Fruit fly (Drosophila melanogaster) whole organism, embryonic: ENCODE data around the gene CG14079.

Experiments used
- Atf-2 ChIP-seq: fragments of 200-800 bp; sonication (Bioruptor generic); optimal IDR thresholded peaks from 2 replicates; lab custom pipeline; 2016; ENCODE audit warnings: missing biosample characterization, missing genetic modification characterization
- B-H2 ChIP-seq: fragments of 200-800 bp; sonication (Bioruptor generic); optimal IDR thresholded peaks from 2 replicates; lab custom pipeline; 2018; ENCODE audit warnings: missing biosample characterization, mild to moderate bottlenecking, missing genetic modification characterization
- CG10147 ChIP-seq: fragments of 200-800 bp; sonication (Bioruptor generic); optimal IDR thresholded peaks from 2 replicates; lab custom pipeline; 2019; ENCODE audit warnings: missing biosample characterization, mild to moderate bottlenecking, missing genetic modification characterization, moderate library complexity
- CG10209 ChIP-seq: fragments of 200-800 bp; sonication (Bioruptor generic); optimal IDR thresholded peaks from 3 replicates; lab custom pipeline; 2017; ENCODE audit warnings: missing biosample characterization, mild to moderate bottlenecking, missing genetic modification characterization, missing genetic modification reagents
- CG10267 ChIP-seq: fragments of 200-800 bp; sonication (Bioruptor generic); optimal IDR thresholded peaks from 2 replicates; lab custom pipeline; 2018; ENCODE audit warnings: missing biosample characterization, mild to moderate bottlenecking, missing genetic modification characterization, moderate library complexity
- CG13296 ChIP-seq: fragments of 200-800 bp; sonication (Bioruptor generic); optimal IDR thresholded peaks from 3 replicates; lab custom pipeline; 2018; ENCODE audit warnings: missing biosample characterization, mild to moderate bottlenecking, missing genetic modification characterization
- CG13894 ChIP-seq: fragments of 200-800 bp; sonication (Bioruptor generic); optimal IDR thresholded peaks from 3 replicates; lab custom pipeline; 2018; ENCODE audit warnings: missing biosample characterization, mild to moderate bottlenecking, missing genetic modification characterization, moderate library complexity
- CG15011 ChIP-seq: fragments of 200-800 bp; sonication (Bioruptor generic); optimal IDR thresholded peaks from 3 replicates; lab custom pipeline; 2018; ENCODE audit warnings: missing biosample characterization, mild to moderate bottlenecking, missing genetic modification characterization
- CG1529 ChIP-seq: fragments of 200-800 bp; sonication (Bioruptor generic); optimal IDR thresholded peaks from 3 replicates; lab custom pipeline; 2018; ENCODE audit warnings: missing biosample characterization, missing genetic modification characterization
- CG16815 ChIP-seq: fragments of 200-800 bp; sonication (Bioruptor generic); optimal IDR thresholded peaks from 3 replicates; lab custom pipeline; 2017; ENCODE audit warnings: missing biosample characterization, mild to moderate bottlenecking, missing genetic modification characterization
- CG16863 ChIP-seq: fragments of 200-800 bp; sonication (Bioruptor generic); optimal IDR thresholded peaks from 3 replicates; lab custom pipeline; 2016; ENCODE audit warnings: missing biosample characterization, missing genetic modification characterization
- CG2120 ChIP-seq: fragments of 200-800 bp; sonication (Bioruptor generic); optimal IDR thresholded peaks from 3 replicates; lab custom pipeline; 2016; ENCODE audit warnings: missing biosample characterization, missing genetic modification characterization
- CG2712 ChIP-seq: fragments of 200-800 bp; optimal IDR thresholded peaks from 3 replicates; lab custom pipeline; 2019; ENCODE audit warnings: missing biosample characterization, mild to moderate bottlenecking, missing genetic modification characterization, moderate library complexity
- CG31441 ChIP-seq: fragments of 200-800 bp; sonication (Bioruptor generic); IDR thresholded peaks from 2 replicates; pipeline ENCODE4 v1.3.6; 2022; ENCODE audit warnings: missing biosample characterization, missing genetic modification characterization
- CG6813 ChIP-seq: fragments of 200-800 bp; sonication (Bioruptor generic); optimal IDR thresholded peaks from 2 replicates; lab custom pipeline; 2017; ENCODE audit warnings: missing biosample characterization, missing genetic modification characterization, mild to moderate bottlenecking, moderate library complexity, missing genetic modification reagents
- CG8924 ChIP-seq: fragments of 200-800 bp; optimal IDR thresholded peaks from 3 replicates; lab custom pipeline; 2019; ENCODE audit warnings: missing biosample characterization, mild to moderate bottlenecking, missing genetic modification characterization, moderate library complexity
- CG9437 ChIP-seq: fragments of 200-800 bp; sonication (Bioruptor generic); optimal IDR thresholded peaks from 2 replicates; lab custom pipeline; 2018; ENCODE audit warnings: missing biosample characterization, mild to moderate bottlenecking, missing genetic modification characterization
- CHES-1-like ChIP-seq: fragments of 200-800 bp; sonication (Bioruptor generic); optimal IDR thresholded peaks from 2 replicates; lab custom pipeline; 2016; ENCODE audit warnings: missing biosample characterization, missing genetic modification characterization
- D19A ChIP-seq: fragments of 200-800 bp; optimal IDR thresholded peaks from 3 replicates; lab custom pipeline; 2019; ENCODE audit warnings: missing biosample characterization, mild to moderate bottlenecking, missing genetic modification characterization, moderate library complexity
- Dek ChIP-seq: fragments of 200-800 bp; sonication (Bioruptor generic); optimal IDR thresholded peaks from 3 replicates; lab custom pipeline; 2019; ENCODE audit warnings: missing biosample characterization, mild to moderate bottlenecking, missing genetic modification characterization, moderate library complexity
- Ets65A ChIP-seq: fragments of 200-800 bp; sonication (Bioruptor generic); peaks from one replicate; lab custom pipeline; 2016; ENCODE audit warnings: missing biosample characterization, missing genetic modification characterization
- Hmr ChIP-seq: fragments of 200-800 bp; sonication (Bioruptor generic); optimal IDR thresholded peaks from 3 replicates; lab custom pipeline; 2017; ENCODE audit warnings: mild to moderate bottlenecking, missing biosample characterization, missing genetic modification reagents, missing genetic modification characterization
- Hr51 ChIP-seq, 2 experiments: fragments of 200-800 bp; sonication (Bioruptor generic); optimal IDR thresholded peaks; 2 replicates in 1 of 2; 3 replicates in 1 of 2; lab custom pipeline; 2016 to 2018; ENCODE audit warnings: missing biosample characterization in 2 of 2, missing genetic modification characterization in 2 of 2, mild to moderate bottlenecking in 1 of 2, moderate library complexity in 1 of 2
- Myb ChIP-seq: fragments of 200-800 bp; sonication (Bioruptor generic); optimal IDR thresholded peaks from 2 replicates; lab custom pipeline; 2016; ENCODE audit warnings: missing biosample characterization, missing genetic modification characterization
- Neu2 ChIP-seq: fragments of 200-800 bp; sonication (Bioruptor generic); optimal IDR thresholded peaks from 3 replicates; lab custom pipeline; 2016; ENCODE audit warnings: missing biosample characterization, missing genetic modification characterization, borderline replicate concordance
- Oaz ChIP-seq: fragments of 200-800 bp; sonication (Bioruptor generic); IDR thresholded peaks from 2 replicates; pipeline ENCODE4 v1.3.6; 2022; ENCODE audit warnings: missing biosample characterization, missing genetic modification characterization
- PHDP ChIP-seq: fragments of 200-800 bp; sonication (Bioruptor generic); optimal IDR thresholded peaks from 3 replicates; lab custom pipeline; 2018; ENCODE audit warnings: missing biosample characterization, mild to moderate bottlenecking, missing genetic modification characterization, moderate library complexity
- Pdp1 ChIP-seq, 2 experiments: fragments of 200-800 bp; sonication (Bioruptor generic); optimal IDR thresholded peaks; 3 replicates each; lab custom pipeline; 2016; ENCODE audit warnings: missing biosample characterization in 2 of 2, missing genetic modification characterization in 2 of 2, mild to moderate bottlenecking in 1 of 2, moderate library complexity in 1 of 2
- Rx ChIP-seq: fragments of 200-800 bp; sonication (Bioruptor generic); IDR thresholded peaks from 2 replicates; pipeline ENCODE4 v1.3.6; 2022; ENCODE audit warnings: missing biosample characterization, missing genetic modification characterization
- Sox100B ChIP-seq: fragments of 200-800 bp; sonication (Bioruptor generic); optimal IDR thresholded peaks from 3 replicates; lab custom pipeline; 2018; ENCODE audit warnings: missing biosample characterization, mild to moderate bottlenecking, missing genetic modification characterization
- az2 ChIP-seq: fragments of 200-800 bp; sonication (Bioruptor generic); optimal IDR thresholded peaks from 3 replicates; lab custom pipeline; 2016; ENCODE audit warnings: missing biosample characterization, missing genetic modification characterization
- dpn ChIP-seq, 2 experiments: fragments of 200-800 bp; sonication (Bioruptor generic); optimal IDR thresholded peaks; 3 replicates each; lab custom pipeline; 2016; ENCODE audit warnings: missing biosample characterization in 2 of 2, missing genetic modification characterization in 2 of 2
- ems ChIP-seq: fragments of 200-800 bp; sonication (Bioruptor generic); optimal IDR thresholded peaks from 3 replicates; lab custom pipeline; 2016; ENCODE audit warnings: missing biosample characterization, missing genetic modification characterization
- eve ChIP-seq, 2 experiments: fragments of >200 bp; optimal IDR thresholded peaks; 2 replicates each; lab custom pipeline; 2017; ENCODE audit warnings: missing biosample characterization in 2 of 2, missing genetic modification characterization in 2 of 2
- ewg ChIP-seq: fragments of 200-800 bp; sonication (Bioruptor generic); optimal IDR thresholded peaks from 3 replicates; lab custom pipeline; 2017; ENCODE audit warnings: mild to moderate bottlenecking, missing biosample characterization, missing genetic modification reagents, missing genetic modification characterization
- eyg ChIP-seq: fragments of 200-800 bp; sonication (Bioruptor generic); optimal IDR thresholded peaks from 3 replicates; lab custom pipeline; 2016; ENCODE audit warnings: missing biosample characterization, missing genetic modification characterization
- fu2 ChIP-seq: fragments of 200-800 bp; sonication (Bioruptor generic); optimal IDR thresholded peaks from 2 replicates; lab custom pipeline; 2016; ENCODE audit warnings: missing biosample characterization, missing genetic modification characterization
- gro ChIP-seq: fragments of 200-800 bp; sonication (Bioruptor generic); optimal IDR thresholded peaks from 2 replicates; lab custom pipeline; 2016; ENCODE audit warnings: missing biosample characterization, missing genetic modification characterization
- insv ChIP-seq, 2 experiments: fragments of 200-800 bp; sonication (Bioruptor generic); optimal IDR thresholded peaks; 3 replicates each; lab custom pipeline; 2016 to 2018; ENCODE audit warnings: missing biosample characterization in 2 of 2, missing genetic modification characterization in 2 of 2
- org-1 ChIP-seq: fragments of 200-800 bp; sonication (Bioruptor generic); optimal IDR thresholded peaks from 2 replicates; lab custom pipeline; 2017; ENCODE audit warnings: missing biosample characterization, missing genetic modification characterization
- prd ChIP-seq, 3 experiments: fragments of >200 bp in 2 of 3; fragments of 200-800 bp in 1 of 3; sonication (Bioruptor generic) in 1 of 3; optimal IDR thresholded peaks in 2 of 3; IDR thresholded peaks in 1 of 3; 2 replicates in 2 of 3; 3 replicates in 1 of 3; pipeline versions ENCODE4 v1.3.6 to Lab custom; 2017 to 2022; ENCODE audit warnings: missing biosample characterization in 1 of 3, missing genetic modification characterization in 1 of 3
- sens-2 ChIP-seq: fragments of 200-800 bp; sonication (Bioruptor generic); IDR thresholded peaks from 2 replicates; pipeline ENCODE4 v1.3.6; 2022; ENCODE audit warnings: missing biosample characterization, missing genetic modification characterization
- sug ChIP-seq: fragments of 200-800 bp; optimal IDR thresholded peaks from 2 replicates; lab custom pipeline; 2019; ENCODE audit warnings: missing biosample characterization, mild to moderate bottlenecking, missing genetic modification characterization, moderate library complexity
- vfl ChIP-seq: fragments of 200-800 bp; sonication (Bioruptor generic); optimal IDR thresholded peaks from 2 replicates; lab custom pipeline; 2016; ENCODE audit warnings: missing biosample characterization, missing genetic modification characterization
- wdn ChIP-seq: fragments of 200-800 bp; sonication (Bioruptor generic); IDR thresholded peaks from 2 replicates; pipeline ENCODE4 v1.3.6; 2022; ENCODE audit warnings: missing biosample characterization, missing genetic modification characterization
- zf30C ChIP-seq: fragments of 200-800 bp; sonication (Bioruptor generic); optimal IDR thresholded peaks from 3 replicates; lab custom pipeline; 2018; ENCODE audit warnings: missing biosample characterization, mild to moderate bottlenecking, missing genetic modification characterization
- zfh1 ChIP-seq: fragments of 200-800 bp; sonication (Bioruptor generic); IDR thresholded peaks from 3 replicates; pipeline ENCODE4 v1.3.6; 2022; ENCODE audit warnings: missing biosample characterization, missing genetic modification characterization

CG14079 gene

dm6 chr3L:19079798-19080691, 17.8 kb upstream of the CG14079 start (continued):
- peak in 1 of 2 experiments; percentile 23 for TF ChIP-seq dpn (GFP tag; optimal IDR thresholded peaks at IDR 0.05; lab: Kevin White, UChicago)
- TF ChIP-seq Rx (GFP tag; lab: Robert Waterston, UW): no peak
- TF ChIP-seq Dek: peak; percentile 0
- 0 out of 2 replicates have a peak, but pooled peaks have one; percentile 35 for TF ChIP-seq CG31441 (GFP tag; lab: Robert Waterston, UW)
- TF ChIP-seq eyg: peak; percentile 38
- peak; percentile 39 for TF ChIP-seq D19A (tag; lab: Kevin White, UChicago)
- TF ChIP-seq Neu2 (GFP tag; lab: Kevin White, UChicago): no peak
- TF ChIP-seq B-H2 (GFP tag; lab: Kevin White, UChicago): no peak
- TF ChIP-seq Ets65A (GFP tag; lab: Kevin White, UChicago): peak; percentile 56
- peak; percentile 30 for TF ChIP-seq az2 (GFP tag; lab: Kevin White, UChicago)
- TF ChIP-seq eve (GFP tag; optimal IDR thresholded peaks at IDR 0.05; lab: Kevin White, UChicago): peak in 1 of 2 experiments; percentile 78
- peak; percentile 25 for TF ChIP-seq CG6813
- TF ChIP-seq PHDP: peak; percentile 17
- no peak for TF ChIP-seq insv (GFP tag; optimal IDR thresholded peaks at IDR 0.05; lab: Kevin White, UChicago)
- TF ChIP-seq fu2 (GFP tag; lab: Kevin White, UChicago): peak; percentile 7
- peak; percentile 41 for TF ChIP-seq CG13894 (tag; lab: Kevin White, UChicago)
- TF ChIP-seq Sox100B: peak; percentile 63
- peak; percentile 40 for TF ChIP-seq CG9437
- TF ChIP-seq ewg (GFP tag; lab: Kevin White, UChicago): peak; percentile 4
- TF ChIP-seq CG2712: peak; percentile 39
- TF ChIP-seq org-1 (GFP tag; lab: Kevin White, UChicago): peak; percentile 56
- peak; percentile 46 for TF ChIP-seq CHES-1-like
- TF ChIP-seq sug: no peak
- peak; percentile 14 for TF ChIP-seq CG10267 (tag; lab: Kevin White, UChicago)
- peak; percentile 31 for TF ChIP-seq CG8924 (tag; lab: Kevin White, UChicago)
- TF ChIP-seq CG16815 (GFP tag; lab: Kevin White, UChicago): peak; percentile 21
- TF ChIP-seq ems (GFP tag; lab: Kevin White, UChicago): no peak
- TF ChIP-seq Hr51 (GFP tag; optimal IDR thresholded peaks at IDR 0.05; lab: Kevin White, UChicago): peak in 1 of 2 experiments; percentile 60
- TF ChIP-seq Pdp1 (GFP tag; optimal IDR thresholded peaks at IDR 0.05; lab: Kevin White, UChicago): peak; percentile 13 to 30
- TF ChIP-seq Hmr (GFP tag; lab: Kevin White, UChicago): peak; percentile 16
- peak; percentile 31 for TF ChIP-seq CG1529 (GFP tag; lab: Kevin White, UChicago)
- TF ChIP-seq CG13296 (GFP tag; lab: Kevin White, UChicago): peak; percentile 15
- TF ChIP-seq CG10147: peak; percentile 10
- peak; percentile 15 for TF ChIP-seq CG10209
- TF ChIP-seq zfh1 (GFP tag; lab: Robert Waterston, UW): no peak
- TF ChIP-seq CG2120: peak; percentile 56
- no peak for TF ChIP-seq Oaz (GFP tag; lab: Robert Waterston, UW)
- no peak for TF ChIP-seq prd (optimal IDR thresholded peaks at IDR 0.05; lab: Kevin White, UChicago)
- TF ChIP-seq prd (GFP tag; IDR thresholded peaks at IDR 0.05; lab: Robert Waterston, UW): peak; percentile 18; the same call in 1 of the 3 replicates
- no peak for TF ChIP-seq sens-2 (GFP tag; lab: Robert Waterston, UW)
- peak; percentile 38 for TF ChIP-seq Myb (GFP tag; lab: Kevin White, UChicago)
- TF ChIP-seq wdn (GFP tag; lab: Robert Waterston, UW): no peak
- TF ChIP-seq zf30C: no peak
- peak; percentile 32 for TF ChIP-seq Atf-2 (GFP tag; lab: Kevin White, UChicago)
- TF ChIP-seq gro: no peak
- TF ChIP-seq vfl: no peak
- no peak for TF ChIP-seq CG15011 (GFP tag; lab: Kevin White, UChicago)
- peak; percentile 7 for TF ChIP-seq CG16863
